Worm (Caenorhabditis elegans) whole organism, mixed stage, embryonic: Measurements from ENCODE around the gene rsp-5.

Source experiments
- M03D4.4 ChIP-seq: sonication (generic microtip); optimal IDR thresholded peaks from 2 replicates; lab custom pipeline; 2017; ENCODE audit warnings: mild to moderate bottlenecking, missing genetic modification characterization, missing compliant biosample characterization
- bed-3 ChIP-seq: fragments of 200-800 bp; sonication (Bioruptor generic); optimal IDR thresholded peaks from 3 replicates; lab custom pipeline; 2018; ENCODE audit warnings: mild to moderate bottlenecking, missing genetic modification characterization, moderate library complexity, missing compliant biosample characterization
- ceh-39 ChIP-seq: fragments of 150-350 bp; optimal IDR thresholded peaks from 2 replicates; lab custom pipeline; 2014; ENCODE audit warnings: missing biosample characterization, missing genetic modification characterization
- ceh-43 ChIP-seq: fragments of 200-800 bp; sonication (Bioruptor generic); optimal IDR thresholded peaks from 2 replicates; lab custom pipeline; 2018; ENCODE audit warnings: mild to moderate bottlenecking, missing genetic modification characterization, moderate library complexity, missing compliant biosample characterization
- ceh-83 ChIP-seq: fragments of 200-800 bp; sonication (Bioruptor generic); optimal IDR thresholded peaks from 2 replicates; lab custom pipeline; 2018; ENCODE audit warnings: mild to moderate bottlenecking, missing genetic modification characterization, missing compliant biosample characterization
- ces-1 ChIP-seq: fragments of 150-350 bp; optimal IDR thresholded peaks from 2 replicates; lab custom pipeline; 2014; ENCODE audit warnings: missing biosample characterization, missing genetic modification reagents, missing genetic modification characterization
- cnd-1 ChIP-seq: fragments of 200-800 bp; sonication (Bioruptor generic); optimal IDR thresholded peaks from 2 replicates; lab custom pipeline; 2018; ENCODE audit warnings: mild to moderate bottlenecking, missing genetic modification characterization, missing compliant biosample characterization
- drap-1 ChIP-seq: fragments of 200-800 bp; sonication (Bioruptor generic); optimal IDR thresholded peaks from 3 replicates; lab custom pipeline; 2018; ENCODE audit warnings: mild to moderate bottlenecking, missing genetic modification characterization, missing compliant biosample characterization
- elt-1 ChIP-seq: sonication (generic microtip); optimal IDR thresholded peaks from 2 replicates; lab custom pipeline; 2017; ENCODE audit warnings: missing genetic modification characterization, mild to moderate bottlenecking, missing compliant biosample characterization, antibody characterized with exemption, moderate library complexity, borderline replicate concordance; ENCODE audit not compliant: insufficient read depth
- flh-1 ChIP-seq: fragments of 200-800 bp; sonication (Bioruptor generic); optimal IDR thresholded peaks from 2 replicates; lab custom pipeline; 2018; ENCODE audit warnings: mild to moderate bottlenecking, missing genetic modification characterization, moderate library complexity, missing compliant biosample characterization
- ham-2 ChIP-seq: fragments of 200-800 bp; sonication (Bioruptor generic); optimal IDR thresholded peaks from 2 replicates; lab custom pipeline; 2018; ENCODE audit warnings: mild to moderate bottlenecking, missing genetic modification characterization, missing compliant biosample characterization
- hlh-1 ChIP-seq: fragments of 150-350 bp; optimal IDR thresholded peaks from 2 replicates; lab custom pipeline; 2014; ENCODE audit warnings: missing biosample characterization, missing genetic modification reagents, missing genetic modification characterization
- lin-13 ChIP-seq: fragments of 150-350 bp; optimal IDR thresholded peaks from 2 replicates; lab custom pipeline; 2014; ENCODE audit warnings: missing biosample characterization, missing genetic modification characterization
- lin-32 ChIP-seq: fragments of 200-800 bp; sonication (Bioruptor generic); optimal IDR thresholded peaks from 2 replicates; lab custom pipeline; 2018; ENCODE audit warnings: mild to moderate bottlenecking, missing genetic modification characterization, missing compliant biosample characterization
- lsy-2 ChIP-seq: fragments of 150-350 bp; optimal IDR thresholded peaks from 2 replicates; lab custom pipeline; 2014; ENCODE audit warnings: missing biosample characterization, missing genetic modification characterization
- mab-5 ChIP-seq: fragments of 150-350 bp; optimal IDR thresholded peaks from 2 replicates; lab custom pipeline; 2014; ENCODE audit warnings: missing biosample characterization, missing genetic modification characterization
- mep-1 ChIP-seq: fragments of 150-350 bp; optimal IDR thresholded peaks from 2 replicates; lab custom pipeline; 2017; ENCODE audit warnings: missing biosample characterization, missing genetic modification reagents, missing genetic modification characterization, inconsistent platforms
- mls-2 ChIP-seq: sonication (generic microtip); optimal IDR thresholded peaks from 2 replicates; lab custom pipeline; 2016; ENCODE audit warnings: mild to moderate bottlenecking, missing genetic modification characterization, moderate library complexity, missing compliant biosample characterization
- nhr-12 ChIP-seq: fragments of 150-350 bp; optimal IDR thresholded peaks from 2 replicates; lab custom pipeline; 2014; ENCODE audit warnings: missing biosample characterization, missing genetic modification characterization
- nhr-2 ChIP-seq: fragments of 150-350 bp; optimal IDR thresholded peaks from 2 replicates; lab custom pipeline; 2014; ENCODE audit warnings: missing biosample characterization, missing genetic modification characterization
- nhr-237 ChIP-seq: fragments of 150-350 bp; optimal IDR thresholded peaks from 2 replicates; lab custom pipeline; 2014; ENCODE audit warnings: missing biosample characterization, missing genetic modification characterization
- nhr-28 ChIP-seq: fragments of 150-350 bp; optimal IDR thresholded peaks from 2 replicates; lab custom pipeline; 2014; ENCODE audit warnings: missing biosample characterization, missing genetic modification characterization
- nhr-76 ChIP-seq: sonication (generic microtip); optimal IDR thresholded peaks from 2 replicates; lab custom pipeline; 2017; ENCODE audit warnings: missing biosample characterization, missing genetic modification characterization
- sem-2 ChIP-seq: fragments of 200-800 bp; sonication (Bioruptor generic); optimal IDR thresholded peaks from 2 replicates; lab custom pipeline; 2018; ENCODE audit warnings: mild to moderate bottlenecking, missing genetic modification characterization, missing compliant biosample characterization
- snpc-4 ChIP-seq: fragments of 150-350 bp; optimal IDR thresholded peaks from 2 replicates; lab custom pipeline; 2014; ENCODE audit warnings: missing biosample characterization, missing genetic modification characterization
- sptf-1 ChIP-seq: sonication (generic microtip); optimal IDR thresholded peaks from 2 replicates; lab custom pipeline; 2017; ENCODE audit warnings: mild to moderate bottlenecking, missing genetic modification characterization, moderate library complexity, missing compliant biosample characterization
- tbx-8 ChIP-seq: fragments of 200-800 bp; sonication (Bioruptor generic); optimal IDR thresholded peaks from 2 replicates; lab custom pipeline; 2018; ENCODE audit warnings: mild to moderate bottlenecking, missing genetic modification characterization, moderate library complexity, missing compliant biosample characterization
- unc-120 ChIP-seq: sonication (generic microtip); optimal IDR thresholded peaks from 2 replicates; lab custom pipeline; 2017; ENCODE audit warnings: missing genetic modification characterization, missing compliant biosample characterization; ENCODE audit not compliant: poor library complexity, severe bottlenecking
- unc-39 ChIP-seq: fragments of 150-350 bp; optimal IDR thresholded peaks from 2 replicates; lab custom pipeline; 2014; ENCODE audit warnings: missing biosample characterization, missing genetic modification characterization
- unc-62 ChIP-seq: fragments of 150-350 bp; optimal IDR thresholded peaks from 2 replicates; lab custom pipeline; 2014; ENCODE audit warnings: missing biosample characterization, missing genetic modification reagents, missing genetic modification characterization
- zip-8 ChIP-seq: fragments of 150-350 bp; optimal IDR thresholded peaks from 2 replicates; lab custom pipeline; 2014; ENCODE audit warnings: missing biosample characterization, missing genetic modification characterization
- ztf-11 ChIP-seq: fragments of 150-350 bp; optimal IDR thresholded peaks from 2 replicates; lab custom pipeline; 2014; ENCODE audit warnings: missing biosample characterization, missing genetic modification characterization

rsp-5 gene

ce11 chrII:6475180-6475737 lies 14.7 kb upstream of the rsp-5 start, which contains the start of gene T28D9.16:
Gene T28D9.16 (plus strand): TSS chrII:6475687.
- TF ChIP-seq lin-32, result no peak
- TF ChIP-seq M03D4.4, result no peak
- TF ChIP-seq nhr-76, result no peak
- TF ChIP-seq nhr-2, result no peak
- no peak for TF ChIP-seq drap-1 (GFP tag; lab: Kevin White, UChicago)
- TF ChIP-seq hlh-1 (tag; lab: Kevin White, UChicago), result no peak
- TF ChIP-seq ham-2 (GFP tag; lab: Kevin White, UChicago), result no peak
- TF ChIP-seq sptf-1, result no peak
- TF ChIP-seq snpc-4 (tag; lab: Kevin White, UChicago), result no peak
- TF ChIP-seq flh-1 (GFP tag; lab: Kevin White, UChicago), result no peak
- TF ChIP-seq nhr-28 (tag; lab: Kevin White, UChicago), result no peak
- no peak for TF ChIP-seq zip-8 (tag; lab: Kevin White, UChicago)
- TF ChIP-seq ceh-43 (GFP tag; lab: Kevin White, UChicago), result no peak
- TF ChIP-seq, all 35 proteins: peak for 0

- no peak for TF ChIP-seq nhr-237
- no peak for TF ChIP-seq zip-8 (tag; lab: Kevin White, UChicago)
- no peak for TF ChIP-seq nhr-2
- no peak for TF ChIP-seq unc-62 (GFP tag; lab: Kevin White, UChicago)
- TF ChIP-seq unc-120 (tag; lab: Kevin White, UChicago), result no peak
- no peak for TF ChIP-seq ces-1 (GFP tag; lab: Kevin White, UChicago)
- no peak for TF ChIP-seq sem-2
- TF ChIP-seq mls-2 (tag; lab: Kevin White, UChicago), result no peak
- no peak for TF ChIP-seq tbx-8 (GFP tag; lab: Kevin White, UChicago)
- TF ChIP-seq mep-1, result no peak
- TF ChIP-seq lsy-2 (tag; lab: Kevin White, UChicago), result no peak
- no peak for TF ChIP-seq lin-32
- TF ChIP-seq M03D4.4, result no peak
- no peak for TF ChIP-seq ham-2 (GFP tag; lab: Kevin White, UChicago)
- TF ChIP-seq ceh-39 (tag; lab: Kevin White, UChicago), result no peak
- no peak for TF ChIP-seq nhr-28 (tag; lab: Kevin White, UChicago)
- TF ChIP-seq lin-13 (tag; lab: Kevin White, UChicago), result no peak
- no peak for TF ChIP-seq nhr-76
- no peak for TF ChIP-seq unc-39
Measured at ce11 chrII:6476655-6477054, 13.3 kb upstream of the rsp-5 start, which contains the start of gene T28D9.4. Gene T28D9.4 (plus strand): TSS chrII:6476955.

ce11 chrII:6482102-6482501 lies 7.9 kb upstream of the rsp-5 start, which contains the start of gene del-10:
Gene del-10 (minus strand): TSS chrII:6482125.
- no peak for TF ChIP-seq sptf-1
- no peak for TF ChIP-seq tbx-8 (GFP tag; lab: Kevin White, UChicago)
- TF ChIP-seq nhr-12 (tag; lab: Kevin White, UChicago), result no peak
- TF ChIP-seq unc-62 (GFP tag; lab: Kevin White, UChicago), result peak; percentile 73
- no peak for TF ChIP-seq ceh-39 (tag; lab: Kevin White, UChicago)
- TF ChIP-seq snpc-4 (tag; lab: Kevin White, UChicago), result no peak
- TF ChIP-seq ztf-11 (tag; lab: Kevin White, UChicago), result no peak
- no peak for TF ChIP-seq lin-32
- TF ChIP-seq unc-120 (tag; lab: Kevin White, UChicago), result peak; percentile 42
- no peak for TF ChIP-seq nhr-2
- no peak for TF ChIP-seq elt-1
- no peak for TF ChIP-seq bed-3 (GFP tag; lab: Kevin White, UChicago)
- no peak for TF ChIP-seq mab-5 (tag; lab: Kevin White, UChicago)
- TF ChIP-seq cnd-1, result no peak

ce11 chrII:6482762-6483161 lies 7.2 kb upstream of the rsp-5 start:
- TF ChIP-seq zip-8 (tag; lab: Kevin White, UChicago) (no peak), ceh-43 (GFP tag; lab: Kevin White, UChicago) (no peak), unc-62 (GFP tag; lab: Kevin White, UChicago) (peak; percentile 75), nhr-237 (no peak)

ce11 chrII:6484876-6485526 lies 5.0 kb upstream of the rsp-5 start, which contains the start of the genes lido-16 and plpp-1.2:
Gene lido-16 (minus strand): TSS chrII:6484976.
Gene plpp-1.2 (plus strand): TSS chrII:6485476.
- no peak for TF ChIP-seq ceh-83 (GFP tag; lab: Kevin White, UChicago)
- no peak for TF ChIP-seq mep-1
- no peak for TF ChIP-seq nhr-12 (tag; lab: Kevin White, UChicago)
- no peak for TF ChIP-seq nhr-28 (tag; lab: Kevin White, UChicago)
- no peak for TF ChIP-seq tbx-8 (GFP tag; lab: Kevin White, UChicago)
- no peak for TF ChIP-seq lsy-2 (tag; lab: Kevin White, UChicago)
- TF ChIP-seq nhr-2, result no peak
- TF ChIP-seq sptf-1, result no peak
- no peak for TF ChIP-seq drap-1 (GFP tag; lab: Kevin White, UChicago)
- TF ChIP-seq hlh-1 (tag; lab: Kevin White, UChicago), result no peak
- TF ChIP-seq ztf-11 (tag; lab: Kevin White, UChicago), result no peak
- no peak for TF ChIP-seq sem-2
- no peak for TF ChIP-seq unc-39
- TF ChIP-seq zip-8 (tag; lab: Kevin White, UChicago), result no peak
- TF ChIP-seq bed-3 (GFP tag; lab: Kevin White, UChicago), result no peak
- no peak for TF ChIP-seq cnd-1
- no peak for TF ChIP-seq snpc-4 (tag; lab: Kevin White, UChicago)
